Fruit fly (Drosophila melanogaster) whole organism, embryonic: Measurements from ENCODE around the gene UQCR-Q.

Experiments
- Asciz ChIP-seq: fragments of 200-800 bp; sonication (Bioruptor generic); optimal IDR thresholded peaks from 2 replicates; lab custom pipeline; 2017; ENCODE audit warnings: missing biosample characterization, mild to moderate bottlenecking, missing genetic modification characterization, missing genetic modification reagents
- Elba2 ChIP-seq: fragments of 200-800 bp; sonication (Bioruptor generic); optimal IDR thresholded peaks from 3 replicates; lab custom pipeline; 2016; ENCODE audit warnings: missing biosample characterization, missing genetic modification characterization
- bcd ChIP-seq: fragments of 200-800 bp; sonication (Bioruptor generic); optimal IDR thresholded peaks from 2 replicates; lab custom pipeline; 2017; ENCODE audit warnings: missing biosample characterization, mild to moderate bottlenecking, missing genetic modification characterization
- pnt ChIP-seq: fragments of 200-800 bp; sonication (Bioruptor generic); optimal IDR thresholded peaks from 3 replicates; lab custom pipeline; 2016; ENCODE audit warnings: missing biosample characterization, missing genetic modification characterization
- psq ChIP-seq: fragments of 200-800 bp; sonication (Bioruptor generic); optimal IDR thresholded peaks from 2 replicates; lab custom pipeline; 2017; ENCODE audit warnings: missing biosample characterization, missing genetic modification characterization
- pzg ChIP-seq: fragments of 200-800 bp; sonication (Bioruptor generic); optimal IDR thresholded peaks from 3 replicates; lab custom pipeline; 2018; ENCODE audit warnings: missing biosample characterization, mild to moderate bottlenecking, missing genetic modification characterization, moderate library complexity
- tll ChIP-seq, 2 experiments: fragments of 200-800 bp in 1 of 2; fragments of >200 bp in 1 of 2; sonication (Bioruptor generic) in 1 of 2; optimal IDR thresholded peaks; 2 replicates each; lab custom pipeline; 2017 to 2019; ENCODE audit warnings: missing biosample characterization in 2 of 2, missing genetic modification characterization in 2 of 2, mild to moderate bottlenecking in 1 of 2, moderate library complexity in 1 of 2

DNA sequence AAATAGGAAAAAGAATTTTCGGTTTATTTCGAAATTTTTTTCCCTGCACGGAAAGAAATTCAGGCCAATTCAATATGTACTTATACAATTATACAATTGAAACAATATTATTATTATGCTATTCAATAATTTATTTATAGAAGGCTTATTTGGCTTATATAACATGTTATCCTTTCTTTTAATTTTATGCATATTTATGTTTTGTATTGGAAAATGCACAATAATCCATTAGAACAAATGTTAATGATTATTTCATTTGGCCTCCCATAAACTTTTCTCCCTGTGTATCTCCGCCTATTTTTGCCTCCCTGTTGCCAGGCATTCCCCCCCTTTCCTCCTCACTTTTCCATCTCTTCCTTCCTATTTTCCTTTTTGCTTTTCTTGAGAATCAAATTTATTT is 26.7 kb upstream of the UQCR-Q start:
- no peak for TF ChIP-seq Elba2 (GFP tag; lab: Kevin White, UChicago)
- TF ChIP-seq pnt (GFP tag; lab: Kevin White, UChicago), result no peak
- TF ChIP-seq Asciz (GFP tag; lab: Kevin White, UChicago), result no peak
- TF ChIP-seq bcd (GFP tag; lab: Kevin White, UChicago), result peak; percentile 36
- TF ChIP-seq tll (GFP tag; optimal IDR thresholded peaks at IDR 0.05; lab: Kevin White, UChicago), result no peak
- no peak for TF ChIP-seq pzg (GFP tag; lab: Kevin White, UChicago)
- no peak for TF ChIP-seq psq (GFP tag; lab: Kevin White, UChicago)
